Fruit fly (Drosophila melanogaster) whole organism, embryonic: ENCODE results near the gene CG12947.

ENCODE experiments used
- Blimp-1 ChIP-seq: fragments of 200-800 bp; sonication (Bioruptor generic); optimal IDR thresholded peaks from 3 replicates; lab custom pipeline; 2018; ENCODE audit warnings: missing biosample characterization, missing genetic modification characterization, mild to moderate bottlenecking, moderate library complexity, missing genetic modification reagents
- MBD-R2 ChIP-seq: fragments of 200-800 bp; sonication (Bioruptor generic); IDR thresholded peaks from 2 replicates; pipeline ENCODE4 v1.3.6; 2022; ENCODE audit warnings: missing biosample characterization, missing genetic modification characterization
- NFAT ChIP-seq: fragments of 200-800 bp; sonication (Bioruptor generic); IDR thresholded peaks from 2 replicates; pipeline ENCODE4 v1.3.6; 2022; ENCODE audit warnings: missing biosample characterization, missing genetic modification characterization
- fru ChIP-seq: fragments of >200 bp; optimal IDR thresholded peaks from 2 replicates; lab custom pipeline; 2017

DNA sequence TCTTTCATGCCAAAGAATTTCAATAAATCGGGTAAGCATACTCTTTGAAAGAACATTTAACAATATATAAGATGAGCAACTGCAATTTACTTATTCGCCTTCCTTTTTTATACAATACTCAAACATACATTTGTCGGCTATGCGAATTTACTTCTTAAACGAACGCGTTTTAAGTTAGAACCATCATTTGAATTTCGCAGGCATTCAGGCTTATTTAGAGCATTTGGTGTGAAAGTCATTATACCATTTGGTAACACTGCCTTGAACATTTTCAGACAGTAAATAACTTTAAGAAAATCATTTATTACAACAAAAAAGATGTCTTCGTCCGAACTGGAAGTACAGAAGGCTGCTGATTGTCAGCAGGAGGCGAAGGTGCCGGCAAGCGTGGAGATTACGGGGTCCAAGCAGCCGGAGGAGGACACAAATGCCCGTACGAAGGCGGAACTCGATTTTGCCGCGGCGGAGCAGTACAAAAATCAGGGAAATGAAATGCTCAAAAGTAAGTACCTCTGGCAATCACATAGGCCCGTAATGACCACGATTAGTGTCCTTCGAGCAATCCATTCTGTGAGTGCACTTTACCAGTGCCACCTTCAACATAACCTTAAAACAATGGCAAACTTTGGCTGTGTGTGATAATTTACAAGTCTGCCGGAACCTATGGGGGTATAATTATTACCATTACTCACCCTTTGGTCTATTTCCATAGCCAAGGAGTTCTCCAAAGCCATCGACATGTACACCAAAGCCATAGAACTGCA, 31.8 kb upstream of the CG12947 start:
- TF ChIP-seq NFAT (GFP tag; lab: Robert Waterston, UW) (no peak), MBD-R2 (GFP tag; lab: Robert Waterston, UW) (peak; percentile 15; the same call in 1 of the 2 replicates), fru (lab: Kevin White, UChicago) (no peak), Blimp-1 (GFP tag; lab: Kevin White, UChicago) (no peak)
